Worm (Caenorhabditis elegans) whole organism, young adult: ENCODE data around the gene ttr-35.

Experiments used
- Y53F4B.3 ChIP-seq: fragments of 200-800 bp; sonication (Bioruptor generic); IDR thresholded peaks from 2 replicates; pipeline ENCODE4 v1.3.6; 2022; ENCODE audit warnings: missing genetic modification reagents, missing genetic modification characterization, missing compliant biosample characterization
- ama-1 ChIP-seq, 3 experiments: fragments of 150-350 bp in 1 of 3; sonication (generic microtip) in 2 of 3; optimal IDR thresholded peaks; 2 replicates each; lab custom pipeline; 2014 to 2018; ENCODE audit warnings: missing biosample characterization in 2 of 3, missing genetic modification characterization in 2 of 3, missing genetic modification reagents in 2 of 3
- atf-7 ChIP-seq: sonication (generic microtip); optimal IDR thresholded peaks from 2 replicates; lab custom pipeline; 2017; ENCODE audit warnings: mild to moderate bottlenecking, missing genetic modification characterization, missing compliant biosample characterization
- dpl-1 ChIP-seq: fragments of 150-350 bp; optimal IDR thresholded peaks from 2 replicates; lab custom pipeline; 2014; ENCODE audit warnings: missing biosample characterization, missing genetic modification reagents, missing genetic modification characterization
- let-526 ChIP-seq: fragments of 200-800 bp; sonication (Bioruptor generic); IDR thresholded peaks from 2 replicates; pipeline ENCODE4 v1.3.6; 2022; ENCODE audit warnings: missing genetic modification reagents, missing genetic modification characterization, missing compliant biosample characterization
- nhr-120 ChIP-seq: fragments of 200-800 bp; sonication (Bioruptor generic); IDR thresholded peaks from 2 replicates; pipeline ENCODE4 v1.3.6; 2022; ENCODE audit warnings: missing genetic modification characterization, missing compliant biosample characterization
- pbrm-1 ChIP-seq: fragments of 200-800 bp; sonication (Bioruptor generic); IDR thresholded peaks from 2 replicates; pipeline ENCODE4 v1.3.6; 2022; ENCODE audit warnings: missing genetic modification reagents, missing genetic modification characterization, missing compliant biosample characterization
- tlf-1 ChIP-seq: fragments of 200-800 bp; sonication (Bioruptor generic); optimal IDR thresholded peaks from 2 replicates; lab custom pipeline; 2018; ENCODE audit warnings: mild to moderate bottlenecking, missing genetic modification characterization, missing compliant biosample characterization
- unc-130 ChIP-seq: sonication (generic microtip); optimal IDR thresholded peaks from 2 replicates; lab custom pipeline; 2016; ENCODE audit warnings: missing genetic modification reagents, missing genetic modification characterization, missing compliant biosample characterization
- ztf-22 ChIP-seq: fragments of 200-800 bp; sonication (Bioruptor generic); optimal IDR thresholded peaks from 2 replicates; lab custom pipeline; 2018; ENCODE audit warnings: mild to moderate bottlenecking, missing genetic modification characterization, moderate library complexity, missing compliant biosample characterization

DNA sequence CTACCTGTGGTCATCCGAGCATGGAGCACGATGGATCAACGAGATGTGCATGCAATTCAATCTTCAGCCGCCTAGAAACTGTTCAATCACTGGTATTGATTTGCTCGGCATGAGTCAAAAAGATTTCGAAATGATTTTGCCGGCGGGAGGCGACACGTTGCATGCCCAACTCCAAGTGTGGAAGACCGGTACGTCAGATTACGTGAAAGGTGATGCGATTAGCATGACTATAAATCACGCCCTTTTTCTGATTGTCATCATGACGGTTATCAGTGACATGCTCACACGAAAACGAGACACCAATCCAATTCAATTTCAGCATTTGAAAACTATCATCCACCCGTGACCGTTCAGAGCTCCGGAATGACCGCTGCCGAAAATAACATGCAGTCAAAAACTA lies 8.6 kb downstream of the ttr-35 start:
- TF ChIP-seq atf-7 (tag; lab: Kevin White, UChicago): no peak
- TF ChIP-seq unc-130 (GFP tag; lab: Kevin White, UChicago): no peak
- no peak for TF ChIP-seq Y53F4B.3
- TF ChIP-seq tlf-1 (GFP tag; lab: Kevin White, UChicago): no peak
- TF ChIP-seq nhr-120 (GFP tag; lab: Robert Waterston, UW): no peak
- TF ChIP-seq let-526 (GFP tag; lab: Robert Waterston, UW): no peak
- no peak for TF ChIP-seq ama-1 (optimal IDR thresholded peaks at IDR 0.05; lab: Kevin White, UChicago)
- no peak for TF ChIP-seq ama-1 (GFP tag; optimal IDR thresholded peaks at IDR 0.05; lab: Kevin White, UChicago)
- TF ChIP-seq dpl-1 (GFP tag; lab: Kevin White, UChicago): no peak
- no peak for TF ChIP-seq pbrm-1 (GFP tag; lab: Robert Waterston, UW)
- TF ChIP-seq ztf-22 (GFP tag; lab: Kevin White, UChicago): no peak
